Worm (Caenorhabditis elegans) whole organism, L3 larva: ENCODE measurements around the gene F55G7.3.

Experiments
- ZK546.5 ChIP-seq: sonication (generic microtip); optimal IDR thresholded peaks from 2 replicates; lab custom pipeline; 2017; ENCODE audit warnings: missing biosample characterization, missing genetic modification characterization
- aly-2 ChIP-seq: fragments of 150-350 bp; optimal IDR thresholded peaks from 2 replicates; lab custom pipeline; 2014; ENCODE audit warnings: missing biosample characterization, missing genetic modification characterization
- ceh-16 ChIP-seq: sonication (generic microtip); optimal IDR thresholded peaks from 2 replicates; lab custom pipeline; 2017; ENCODE audit warnings: missing biosample characterization, missing genetic modification characterization
- ceh-28 ChIP-seq: fragments of 150-350 bp; optimal IDR thresholded peaks from 2 replicates; lab custom pipeline; 2014; ENCODE audit warnings: missing biosample characterization, missing genetic modification reagents, missing genetic modification characterization
- ceh-82 ChIP-seq: fragments of 150-350 bp; optimal IDR thresholded peaks from 2 replicates; lab custom pipeline; 2014; ENCODE audit warnings: missing biosample characterization, missing genetic modification characterization
- daf-12 ChIP-seq: fragments of 150-350 bp; optimal IDR thresholded peaks from 2 replicates; lab custom pipeline; 2014; ENCODE audit warnings: missing biosample characterization, missing genetic modification reagents, missing genetic modification characterization
- egl-5 ChIP-seq: fragments of 150-350 bp; optimal IDR thresholded peaks from 2 replicates; lab custom pipeline; 2017; ENCODE audit warnings: missing biosample characterization, missing genetic modification reagents, missing genetic modification characterization, inconsistent platforms
- elt-2 ChIP-seq: sonication (generic microtip); optimal IDR thresholded peaks from 2 replicates; lab custom pipeline; 2016; ENCODE audit warnings: missing genetic modification reagents, mild to moderate bottlenecking, missing genetic modification characterization, missing compliant biosample characterization
- elt-3 ChIP-seq, 3 experiments: fragments of 150-350 bp in 1 of 3; sonication (generic microtip) in 2 of 3; optimal IDR thresholded peaks; 2 replicates in 2 of 3; 4 replicates in 1 of 3; lab custom pipeline; 2014 to 2017; ENCODE audit warnings: missing biosample characterization in 3 of 3, missing genetic modification characterization in 3 of 3
- eor-1 ChIP-seq, 2 experiments: fragments of 150-350 bp; optimal IDR thresholded peaks; 2 replicates each; lab custom pipeline; 2014 to 2018; ENCODE audit warnings: missing biosample characterization in 2 of 2, missing genetic modification characterization in 2 of 2
- fkh-10 ChIP-seq: sonication (generic microtip); optimal IDR thresholded peaks from 2 replicates; lab custom pipeline; 2017; ENCODE audit warnings: missing biosample characterization, missing genetic modification reagents, missing genetic modification characterization
- fkh-2 ChIP-seq: fragments of 150-350 bp; optimal IDR thresholded peaks from 2 replicates; lab custom pipeline; 2014; ENCODE audit warnings: missing biosample characterization, missing genetic modification reagents, missing genetic modification characterization
- fos-1 ChIP-seq: fragments of 150-350 bp; optimal IDR thresholded peaks from 2 replicates; lab custom pipeline; 2014; ENCODE audit warnings: missing biosample characterization, missing genetic modification characterization
- jun-1 ChIP-seq: fragments of 150-350 bp; optimal IDR thresholded peaks from 2 replicates; lab custom pipeline; 2014; ENCODE audit warnings: missing biosample characterization, missing genetic modification reagents, missing genetic modification characterization
- lsy-12 ChIP-seq: sonication (generic microtip); optimal IDR thresholded peaks from 2 replicates; lab custom pipeline; 2016; ENCODE audit warnings: mild to moderate bottlenecking, missing genetic modification characterization, missing compliant biosample characterization
- mdl-1 ChIP-seq: fragments of 150-350 bp; optimal IDR thresholded peaks from 2 replicates; lab custom pipeline; 2014; ENCODE audit warnings: missing biosample characterization, missing genetic modification characterization
- mml-1 ChIP-seq: fragments of 150-350 bp; sonication (generic microtip); optimal IDR thresholded peaks from 3 replicates; lab custom pipeline; 2014; ENCODE audit warnings: missing biosample characterization, missing genetic modification characterization
- nhr-11 ChIP-seq: fragments of 150-350 bp; optimal IDR thresholded peaks from 2 replicates; lab custom pipeline; 2014; ENCODE audit warnings: missing biosample characterization, missing genetic modification characterization
- nhr-12 ChIP-seq: fragments of 150-350 bp; optimal IDR thresholded peaks from 2 replicates; lab custom pipeline; 2014; ENCODE audit warnings: missing biosample characterization, missing genetic modification characterization
- nhr-237 ChIP-seq: fragments of 150-350 bp; optimal IDR thresholded peaks from 2 replicates; lab custom pipeline; 2014; ENCODE audit warnings: missing biosample characterization, missing genetic modification characterization
- nhr-25 ChIP-seq: sonication (generic microtip); optimal IDR thresholded peaks from 2 replicates; lab custom pipeline; 2017; ENCODE audit warnings: missing biosample characterization, missing genetic modification characterization
- nhr-28 ChIP-seq: fragments of 150-350 bp; optimal IDR thresholded peaks from 2 replicates; lab custom pipeline; 2014; ENCODE audit warnings: missing biosample characterization, missing genetic modification characterization
- nhr-43 ChIP-seq: sonication (generic microtip); optimal IDR thresholded peaks from 2 replicates; lab custom pipeline; 2016; ENCODE audit warnings: mild to moderate bottlenecking, missing genetic modification characterization, missing compliant biosample characterization; ENCODE audit not compliant: poor library complexity, severe bottlenecking
- nhr-76 ChIP-seq: fragments of 150-350 bp; sonication (generic microtip); optimal IDR thresholded peaks from 5 replicates; lab custom pipeline; 2014; ENCODE audit warnings: missing biosample characterization, missing genetic modification characterization
- nhr-77 ChIP-seq: fragments of 150-350 bp; optimal IDR thresholded peaks from 2 replicates; lab custom pipeline; 2014; ENCODE audit warnings: missing biosample characterization, missing genetic modification characterization
- pha-4 ChIP-seq: fragments of 150-350 bp; optimal IDR thresholded peaks from 2 replicates; lab custom pipeline; 2014; ENCODE audit warnings: missing biosample characterization, missing genetic modification reagents, missing genetic modification characterization
- pqm-1 ChIP-seq: fragments of 150-350 bp; optimal IDR thresholded peaks from 2 replicates; lab custom pipeline; 2017; ENCODE audit warnings: missing biosample characterization, missing genetic modification characterization, inconsistent platforms
- snpc-4 ChIP-seq: fragments of 150-350 bp; optimal IDR thresholded peaks from 2 replicates; lab custom pipeline; 2014; ENCODE audit warnings: missing biosample characterization, missing genetic modification characterization
- tbx-2 ChIP-seq: sonication (generic microtip); optimal IDR thresholded peaks from 2 replicates; lab custom pipeline; 2016; ENCODE audit warnings: mild to moderate bottlenecking, missing genetic modification characterization, missing compliant biosample characterization
- unc-39 ChIP-seq: sonication (generic microtip); optimal IDR thresholded peaks from 4 replicates; lab custom pipeline; 2017; ENCODE audit warnings: missing biosample characterization, missing genetic modification characterization
- unc-62 ChIP-seq: fragments of 150-350 bp; sonication (generic microtip); optimal IDR thresholded peaks from 4 replicates; lab custom pipeline; 2014; ENCODE audit warnings: missing biosample characterization, missing genetic modification reagents, missing genetic modification characterization
- zag-1 ChIP-seq: fragments of 150-350 bp; optimal IDR thresholded peaks from 2 replicates; lab custom pipeline; 2014; ENCODE audit warnings: missing biosample characterization, missing genetic modification characterization
- ztf-11 ChIP-seq: fragments of 150-350 bp; optimal IDR thresholded peaks from 2 replicates; lab custom pipeline; 2014; ENCODE audit warnings: missing biosample characterization, missing genetic modification characterization
- ztf-4 ChIP-seq: fragments of 150-350 bp; optimal IDR thresholded peaks from 2 replicates; lab custom pipeline; 2014; ENCODE audit warnings: missing biosample characterization, missing genetic modification characterization

The F55G7.3 gene

DNA sequence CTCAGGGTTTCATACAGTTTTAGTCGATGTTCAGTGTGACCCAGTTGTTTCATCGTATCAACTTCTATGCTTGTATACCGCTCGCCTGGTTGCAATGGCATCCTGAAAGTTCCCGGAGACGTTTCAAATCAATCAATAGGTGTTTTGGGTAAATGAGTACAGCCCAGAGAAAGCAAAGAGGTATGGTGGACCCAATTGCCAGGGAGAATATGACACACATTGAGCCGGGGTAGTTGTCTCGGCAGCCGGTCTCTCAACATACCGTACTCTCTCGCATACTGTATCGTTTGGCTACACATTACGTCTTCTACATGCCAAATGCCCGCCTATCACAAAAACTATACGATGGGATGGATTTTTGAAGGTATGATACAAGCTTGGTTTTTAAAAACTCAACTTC, 43.8 kb downstream of the F55G7.3 start, which contains the start of gene Y62H9A.9:
TSS of gene Y62H9A.9 (minus strand) at position 101 of the 400 bp plus-strand sequence.
- TF ChIP-seq unc-39 (tag; lab: Kevin White, UChicago) (no peak), nhr-77 (tag; lab: Kevin White, UChicago) (no peak), pqm-1 (no peak), egl-5 (no peak), nhr-76 (tag; lab: Kevin White, UChicago) (no peak), elt-2 (tag; lab: Kevin White, UChicago) (no peak), daf-12 (tag; lab: Kevin White, UChicago) (no peak), pha-4 (tag; lab: Kevin White, UChicago) (no peak), elt-3 (tag; optimal IDR thresholded peaks at IDR 0.05; lab: Kevin White, UChicago) (no peak), ceh-82 (tag; lab: Kevin White, UChicago) (no peak), jun-1 (no peak), ZK546.5 (no peak), tbx-2 (tag; lab: Kevin White, UChicago) (no peak), mdl-1 (tag; lab: Kevin White, UChicago) (no peak)
- TF ChIP-seq, all 47 proteins: peak for 0

DNA sequence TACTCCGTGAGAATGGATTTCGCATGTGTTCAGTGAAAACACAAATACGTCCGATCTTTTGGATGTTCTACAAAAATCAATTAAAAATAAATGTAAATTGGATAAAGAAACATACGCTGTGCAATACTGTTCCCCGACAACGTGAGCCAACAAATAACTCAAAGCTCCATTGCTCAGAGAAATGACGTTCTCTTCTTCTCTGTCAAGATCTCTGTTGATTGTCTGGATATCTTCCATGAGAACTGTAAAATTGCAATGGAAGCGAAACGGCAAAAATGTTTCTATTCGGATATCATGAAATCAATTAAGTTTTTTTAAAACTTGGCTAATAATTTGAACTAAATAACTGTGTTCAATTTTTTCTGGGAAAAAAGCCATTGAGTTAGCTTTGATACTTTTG, 45.1 kb downstream of the F55G7.3 start:
- TF ChIP-seq fkh-10 (no peak), nhr-11 (tag; lab: Kevin White, UChicago) (no peak), nhr-25 (tag; lab: Kevin White, UChicago) (no peak), zag-1 (tag; lab: Kevin White, UChicago) (no peak), fos-1 (tag; lab: Kevin White, UChicago) (no peak), nhr-237 (no peak)

DNA sequence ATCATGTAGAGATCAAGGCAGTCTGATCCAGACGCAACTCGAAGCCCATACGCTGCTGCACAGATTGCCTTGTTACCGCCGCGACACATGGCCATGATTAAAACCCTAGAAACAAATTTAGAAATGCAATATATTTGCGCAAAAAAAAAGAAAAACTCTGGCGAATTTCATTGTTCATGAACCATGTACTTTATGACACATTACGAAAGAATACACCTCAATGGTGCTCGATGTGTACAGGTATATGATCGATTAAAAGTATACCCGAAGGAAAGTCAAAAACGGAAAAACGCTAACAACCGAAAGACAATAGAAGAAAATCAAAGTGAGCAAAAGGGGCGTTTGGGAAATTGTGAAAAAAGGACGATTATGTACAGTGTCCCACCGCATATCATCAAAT, 49.5 kb downstream of the F55G7.3 start, which contains the start of gene Y62H9A.8:
TSS of gene Y62H9A.8 (minus strand) at position 101 of the 400 bp plus-strand sequence.
- TF ChIP-seq nhr-28 (tag; lab: Kevin White, UChicago): no peak
- no peak for TF ChIP-seq ceh-28 (tag; lab: Kevin White, UChicago)
- no peak for TF ChIP-seq ceh-16 (tag; lab: Kevin White, UChicago)
- TF ChIP-seq ztf-11: no peak
- TF ChIP-seq nhr-12: no peak
- TF ChIP-seq elt-2 (tag; lab: Kevin White, UChicago): no peak
- no peak for TF ChIP-seq nhr-43 (tag; lab: Kevin White, UChicago)
- no peak for TF ChIP-seq aly-2 (tag; lab: Kevin White, UChicago)
- TF ChIP-seq zag-1 (tag; lab: Kevin White, UChicago): no peak
- no peak for TF ChIP-seq unc-62 (GFP tag; lab: Kevin White, UChicago)
- TF ChIP-seq fkh-2: no peak
- TF ChIP-seq eor-1 (tag; optimal IDR thresholded peaks at IDR 0.05; lab: Kevin White, UChicago): no peak
- no peak for TF ChIP-seq ztf-4 (tag; lab: Kevin White, UChicago)
- TF ChIP-seq lsy-12 (tag; lab: Kevin White, UChicago): no peak
- TF ChIP-seq snpc-4 (tag; lab: Kevin White, UChicago): no peak
- TF ChIP-seq mml-1 (tag; lab: Kevin White, UChicago): no peak
